Worm (Caenorhabditis elegans): ENCODE data around the gene fbxb-117.

ce11 chrV:19308137-19308536 lies 25.7 kb downstream of the fbxb-117 start:
- TF ChIP-seq egl-27 (tag; optimal IDR thresholded peaks at IDR 0.05) (no peak), lin-39 (tag; optimal IDR thresholded peaks at IDR 0.05) (no peak), ceh-82 (tag; optimal IDR thresholded peaks at IDR 0.05) (no peak), sma-3 (GFP tag; optimal IDR thresholded peaks at IDR 0.05) (no peak), lin-13 (GFP tag; optimal IDR thresholded peaks at IDR 0.05) (no peak), nhr-23 (tag; optimal IDR thresholded peaks at IDR 0.05) (no peak), blmp-1 (tag; optimal IDR thresholded peaks at IDR 0.05; ENCODE audit: insufficient read depth) (no peak), ztf-11 (tag; optimal IDR thresholded peaks at IDR 0.05) (no peak), ama-1 (optimal IDR thresholded peaks at IDR 0.05) (no peak)

Data from whole organism, L2 larva.